Worm (Caenorhabditis elegans) whole organism, early embryonic: Measurements from ENCODE around the gene marc-2.

ENCODE experiments used
- B0310.2 ChIP-seq: sonication (generic microtip); optimal IDR thresholded peaks from 2 replicates; lab custom pipeline; 2016; ENCODE audit warnings: mild to moderate bottlenecking, missing genetic modification characterization, missing compliant biosample characterization
- F13C5.2 ChIP-seq: sonication (generic microtip); optimal IDR thresholded peaks from 2 replicates; lab custom pipeline; 2017; ENCODE audit warnings: mild to moderate bottlenecking, missing genetic modification characterization, inconsistent platforms, missing compliant biosample characterization
- aly-1 ChIP-seq: sonication (generic microtip); optimal IDR thresholded peaks from 2 replicates; lab custom pipeline; 2016; ENCODE audit warnings: missing genetic modification characterization, missing compliant biosample characterization
- ama-1 ChIP-seq: fragments of 150-350 bp; optimal IDR thresholded peaks from 2 replicates; lab custom pipeline; 2014
- ceh-13 ChIP-seq: fragments of 200-800 bp; sonication (Bioruptor generic); optimal IDR thresholded peaks from 2 replicates; lab custom pipeline; 2018; ENCODE audit warnings: mild to moderate bottlenecking, missing genetic modification characterization, missing compliant biosample characterization
- ceh-36 ChIP-seq: sonication (generic microtip); optimal IDR thresholded peaks from 2 replicates; lab custom pipeline; 2016; ENCODE audit warnings: missing genetic modification characterization, inconsistent platforms, missing compliant biosample characterization
- ets-7 ChIP-seq: sonication (generic microtip); optimal IDR thresholded peaks from 2 replicates; lab custom pipeline; 2016; ENCODE audit warnings: missing genotype, missing genetic modification characterization, missing compliant biosample characterization
- hmbx-1 ChIP-seq: sonication (generic microtip); optimal IDR thresholded peaks from 2 replicates; lab custom pipeline; 2016; ENCODE audit warnings: mild to moderate bottlenecking, missing genetic modification characterization, missing compliant biosample characterization
- hmg-4 ChIP-seq: fragments of 200-800 bp; sonication (Bioruptor generic); optimal IDR thresholded peaks from 2 replicates; lab custom pipeline; 2018; ENCODE audit warnings: mild to moderate bottlenecking, missing genetic modification characterization, missing compliant biosample characterization
- hnd-1 ChIP-seq: sonication (generic microtip); optimal IDR thresholded peaks from 2 replicates; lab custom pipeline; 2016; ENCODE audit warnings: missing genetic modification characterization, missing compliant biosample characterization
- pes-1 ChIP-seq: fragments of 200-800 bp; sonication (Bioruptor generic); IDR thresholded peaks from 2 replicates; pipeline ENCODE4 v1.3.6; 2022; ENCODE audit warnings: missing genetic modification reagents, missing genetic modification characterization, missing compliant biosample characterization
- scrt-1 ChIP-seq: fragments of 200-800 bp; sonication (Bioruptor generic); IDR thresholded peaks from 2 replicates; pipeline ENCODE4 v1.3.6; 2022; ENCODE audit warnings: missing genetic modification characterization, missing compliant biosample characterization
- sea-1 ChIP-seq: fragments of 200-800 bp; sonication (Bioruptor generic); conservative IDR thresholded peaks from 2 replicates; pipeline ENCODE4 v1.3.6; 2022; ENCODE audit warnings: missing genetic modification characterization, missing compliant biosample characterization
- tbx-11 ChIP-seq: fragments of 200-800 bp; sonication (Bioruptor generic); IDR thresholded peaks from 2 replicates; pipeline ENCODE4 v1.3.6; 2022; ENCODE audit warnings: missing genetic modification characterization, missing compliant biosample characterization
- tbx-37 ChIP-seq: fragments of 200-800 bp; sonication (Bioruptor generic); conservative IDR thresholded peaks from 2 replicates; pipeline ENCODE4 v1.3.6; 2022; ENCODE audit warnings: missing genetic modification reagents, missing genetic modification characterization, missing compliant biosample characterization
- tra-4 ChIP-seq: sonication (generic microtip); optimal IDR thresholded peaks from 2 replicates; lab custom pipeline; 2017; ENCODE audit warnings: missing genetic modification characterization, missing compliant biosample characterization

Gene marc-2

DNA sequence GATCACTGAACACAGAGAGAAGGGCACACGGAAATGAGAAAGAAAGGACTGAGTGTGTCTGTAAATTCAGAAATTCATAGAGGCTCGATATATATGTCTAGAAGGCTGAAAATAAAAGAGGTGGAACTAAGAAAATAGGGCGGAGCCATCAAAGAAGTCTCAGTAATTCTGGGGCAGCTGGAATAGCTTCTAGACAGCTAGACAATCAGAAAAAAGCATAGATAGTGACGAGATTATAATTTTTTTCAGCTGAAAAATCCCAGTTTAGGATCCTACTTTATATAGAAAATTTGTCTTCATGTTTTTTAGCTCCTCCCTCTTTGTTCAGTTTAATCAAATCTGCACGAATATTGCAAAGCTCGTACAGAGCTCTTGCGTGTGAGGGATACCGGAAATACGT, 4.2 kb upstream of the marc-2 start, which contains the start of gene D2089.3:
Gene D2089.3 (minus strand): TSS at position 101 of the 400 bp plus-strand sequence.
- TF ChIP-seq hmg-4 (GFP tag; lab: Kevin White, UChicago) = no peak
- no peak for TF ChIP-seq sea-1 (GFP tag; lab: Robert Waterston, UW)
- no peak for TF ChIP-seq pes-1 (GFP tag; lab: Robert Waterston, UW)
- no peak for TF ChIP-seq hnd-1 (tag; lab: Kevin White, UChicago)
- TF ChIP-seq F13C5.2 (tag; lab: Kevin White, UChicago) = no peak
- no peak for TF ChIP-seq ets-7 (tag; lab: Kevin White, UChicago)
- TF ChIP-seq ama-1 = no peak

- TF ChIP-seq aly-1 (tag; lab: Kevin White, UChicago) = no peak
- no peak for TF ChIP-seq F13C5.2 (tag; lab: Kevin White, UChicago)
- TF ChIP-seq ama-1 = no peak
- TF ChIP-seq pes-1 (GFP tag; lab: Robert Waterston, UW) = no peak
- TF ChIP-seq ceh-13 (GFP tag; lab: Kevin White, UChicago) = no peak
- no peak for TF ChIP-seq ets-7 (tag; lab: Kevin White, UChicago)
- TF ChIP-seq sea-1 (GFP tag; lab: Robert Waterston, UW) = no peak
- no peak for TF ChIP-seq B0310.2 (tag; lab: Kevin White, UChicago)
- TF ChIP-seq ceh-36 (tag; lab: Kevin White, UChicago) = no peak
- no peak for TF ChIP-seq hmbx-1
Measured at ce11 chrII:10662698-10663097, 1.9 kb upstream of the marc-2 start, which contains the start of gene D2089.8. TSS of gene D2089.8 (minus strand) at chrII:10662781.

DNA sequence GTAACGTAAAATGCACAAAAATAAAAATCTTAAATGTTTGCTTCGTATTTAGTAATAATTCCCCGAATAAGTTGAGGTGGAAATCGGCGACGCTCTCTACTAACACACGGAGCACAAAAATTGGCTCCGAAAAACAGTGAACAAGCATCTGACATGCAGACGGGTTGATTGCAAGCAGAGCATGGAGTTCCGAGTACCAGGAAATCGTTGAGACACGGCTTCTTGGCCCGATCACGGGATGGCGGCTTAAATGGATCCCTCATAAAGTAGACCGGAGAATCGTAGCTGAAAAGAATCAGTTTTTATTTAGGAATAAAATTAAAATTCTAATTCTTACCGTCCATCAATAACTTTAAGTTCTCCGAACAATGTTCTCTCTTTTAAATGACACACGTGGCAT, 1.5 kb upstream of the marc-2 start:
- TF ChIP-seq tbx-37 (GFP tag; lab: Robert Waterston, UW) = no peak
- TF ChIP-seq ama-1 = peak; percentile 61
- TF ChIP-seq hnd-1 (tag; lab: Kevin White, UChicago) = no peak
- no peak for TF ChIP-seq ceh-13 (GFP tag; lab: Kevin White, UChicago)
- no peak for TF ChIP-seq aly-1 (tag; lab: Kevin White, UChicago)

DNA sequence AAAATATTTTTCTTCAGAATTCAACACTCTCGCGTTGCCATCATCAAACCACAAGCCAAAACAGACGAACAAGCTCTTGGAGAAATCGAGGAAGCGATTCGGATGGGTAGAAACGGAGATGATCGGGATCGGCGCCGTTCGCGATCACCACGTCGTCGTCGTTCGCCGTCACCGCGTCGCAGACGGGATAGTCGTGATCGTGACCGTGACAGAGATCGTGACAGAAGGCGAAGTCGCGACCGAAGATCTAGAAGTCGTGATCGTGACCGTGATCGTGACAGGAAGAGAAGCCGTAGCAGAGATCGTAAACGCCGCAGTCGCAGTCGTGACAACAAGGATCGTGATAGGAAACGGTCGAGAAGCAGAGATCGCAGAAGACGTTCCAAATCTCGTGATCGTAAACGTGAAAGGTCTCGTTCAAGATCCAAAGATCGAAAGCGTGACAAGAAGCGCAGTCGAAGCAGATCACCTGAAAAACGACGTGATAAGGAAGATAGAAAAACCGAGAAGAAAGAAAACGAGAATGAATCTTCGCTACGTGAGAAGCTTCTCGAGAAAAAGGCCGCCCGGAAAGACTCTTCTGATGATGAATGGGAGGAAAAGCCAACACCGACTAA, 764 bp upstream of the marc-2 start:
- TF ChIP-seq hmbx-1 (no peak), pes-1 (GFP tag; lab: Robert Waterston, UW) (no peak), B0310.2 (tag; lab: Kevin White, UChicago) (no peak)

DNA sequence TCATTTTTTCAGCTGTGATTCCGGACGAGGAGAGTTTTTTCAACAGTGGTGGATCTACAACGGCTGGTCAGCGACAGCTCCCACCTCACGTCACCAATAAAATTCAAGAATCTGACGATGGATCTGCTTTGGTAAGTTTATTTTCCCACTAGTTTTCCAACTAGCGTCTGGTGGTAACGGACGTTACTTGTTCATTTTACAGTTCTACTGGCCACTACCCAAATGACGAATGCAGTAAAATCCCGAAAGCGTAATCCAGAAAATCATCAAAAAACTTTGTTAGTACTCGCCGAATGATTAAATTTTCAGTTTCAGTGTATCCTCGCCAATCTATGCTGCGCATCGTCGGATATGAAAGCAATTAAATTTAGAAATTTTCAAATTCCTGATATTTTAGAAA, 1.2 kb downstream of the marc-2 start:
- TF ChIP-seq tbx-11 (GFP tag; lab: Robert Waterston, UW) = no peak
- no peak for TF ChIP-seq tra-4 (tag; lab: Kevin White, UChicago)
- TF ChIP-seq pes-1 (GFP tag; lab: Robert Waterston, UW) = no peak
- TF ChIP-seq ets-7 (tag; lab: Kevin White, UChicago) = no peak
- no peak for TF ChIP-seq tbx-37 (GFP tag; lab: Robert Waterston, UW)
- no peak for TF ChIP-seq scrt-1
- TF ChIP-seq hmg-4 (GFP tag; lab: Kevin White, UChicago) = no peak
- TF ChIP-seq aly-1 (tag; lab: Kevin White, UChicago) = no peak

DNA sequence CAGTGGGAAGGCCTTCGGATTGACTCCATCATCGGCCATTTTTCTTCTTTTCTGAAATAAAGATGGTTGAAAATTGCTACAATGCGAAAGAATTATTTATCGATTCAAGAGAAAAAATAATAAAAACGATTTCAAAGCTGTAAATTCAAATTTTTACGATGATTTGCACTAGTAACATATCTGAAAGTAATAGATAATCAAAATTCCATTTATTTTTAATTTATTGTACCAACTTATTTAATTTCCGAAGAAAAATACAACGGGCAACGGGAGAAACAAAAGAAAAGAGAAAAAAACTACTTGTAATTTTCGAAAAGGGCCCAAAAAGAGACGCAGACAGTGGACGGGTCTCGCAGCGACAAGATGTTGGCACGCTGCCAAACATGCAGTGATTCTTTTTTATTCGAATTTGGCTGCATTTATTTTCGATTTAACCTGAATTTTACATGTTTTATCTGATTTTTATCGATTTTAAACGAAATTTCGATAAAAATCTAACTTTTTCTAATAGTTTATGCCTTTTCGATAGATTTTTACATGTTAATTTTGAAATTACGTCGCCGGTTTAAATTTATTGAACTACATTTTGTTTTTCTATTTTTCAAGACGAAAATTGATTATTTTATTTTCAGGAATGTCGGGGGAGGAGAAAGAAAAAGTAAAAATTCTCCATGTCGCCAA, 2.1 kb downstream of the marc-2 start, which contains the start of the genes snu-13 and rsp-7:
Gene snu-13 (minus strand): TSS at position 51 of the 681 bp plus-strand sequence.
Gene rsp-7 (plus strand): TSS at position 631 of the 681 bp plus-strand sequence.
- TF ChIP-seq ets-7 (tag; lab: Kevin White, UChicago) (no peak), tra-4 (tag; lab: Kevin White, UChicago) (no peak), pes-1 (GFP tag; lab: Robert Waterston, UW) (no peak), B0310.2 (tag; lab: Kevin White, UChicago) (no peak)

DNA sequence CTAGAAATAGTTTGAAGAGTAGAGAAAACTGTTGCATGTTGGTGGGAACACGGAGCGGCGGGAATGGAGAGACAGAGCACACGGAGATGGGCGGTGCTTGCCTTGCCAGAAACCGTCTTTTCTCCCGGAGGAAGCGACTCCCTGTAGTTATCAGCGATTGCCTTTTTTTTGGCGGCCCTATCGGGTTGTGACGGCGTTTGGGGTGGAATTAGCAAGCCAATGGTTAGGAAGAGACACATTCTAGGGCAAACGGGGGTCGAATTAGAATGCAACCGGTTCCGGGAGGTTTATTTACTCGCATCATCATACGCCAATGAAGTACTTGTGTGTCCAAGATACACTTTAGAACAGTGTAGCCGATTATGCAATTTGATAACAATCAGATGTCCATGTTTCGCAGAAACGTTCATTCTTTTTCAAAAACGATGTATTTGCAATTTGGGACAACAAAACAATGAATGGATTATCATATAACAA, 3.1 kb downstream of the marc-2 start, which contains the start of gene lact-3:
Gene lact-3 (minus strand): TSS at position 51 of the 477 bp plus-strand sequence.
- no peak for TF ChIP-seq ceh-36 (tag; lab: Kevin White, UChicago)
- TF ChIP-seq sea-1 (GFP tag; lab: Robert Waterston, UW) = 0 out of 2 replicates have a peak, but pooled peaks have one; percentile 9
- no peak for TF ChIP-seq ceh-13 (GFP tag; lab: Kevin White, UChicago)
- no peak for TF ChIP-seq tbx-37 (GFP tag; lab: Robert Waterston, UW)

ce11 chrII:10656395-10656794, 4.4 kb downstream of the marc-2 start:
- TF ChIP-seq sea-1 (GFP tag; lab: Robert Waterston, UW) = no peak
- TF ChIP-seq F13C5.2 (tag; lab: Kevin White, UChicago) = no peak
- TF ChIP-seq pes-1 (GFP tag; lab: Robert Waterston, UW) = no peak
- no peak for TF ChIP-seq hnd-1 (tag; lab: Kevin White, UChicago)
- TF ChIP-seq ama-1 = no peak
- TF ChIP-seq tbx-11 (GFP tag; lab: Robert Waterston, UW) = no peak
